Fruit fly (Drosophila melanogaster) whole organism, pupa: ENCODE measurements around the gene tgo.
A peak's percentile ranks its signal among the peaks of the same experiment; 100 is the strongest.

ENCODE experiments used
- CG10348 ChIP-seq: fragments of 200-800 bp; sonication (Bioruptor generic); IDR thresholded peaks from 2 replicates; pipeline ENCODE4 v1.3.6; 2022; ENCODE audit warnings: missing biosample characterization, missing genetic modification characterization
- CG14655 ChIP-seq: fragments of 200-800 bp; sonication (Bioruptor generic); optimal IDR thresholded peaks from 3 replicates; lab custom pipeline; 2017; ENCODE audit warnings: mild to moderate bottlenecking, missing biosample characterization, missing genetic modification reagents, missing genetic modification characterization
- CG8301 ChIP-seq: fragments of 200-800 bp; sonication (Bioruptor generic); optimal IDR thresholded peaks from 2 replicates; lab custom pipeline; 2018; ENCODE audit warnings: missing biosample characterization, mild to moderate bottlenecking, missing genetic modification characterization
- D1 ChIP-seq: fragments of 200-800 bp; sonication (Bioruptor generic); optimal IDR thresholded peaks from 2 replicates; lab custom pipeline; 2018; ENCODE audit warnings: missing biosample characterization, mild to moderate bottlenecking, missing genetic modification characterization, moderate library complexity
- Pif1A ChIP-seq: fragments of 200-800 bp; sonication (Bioruptor generic); optimal IDR thresholded peaks from 3 replicates; lab custom pipeline; 2016; ENCODE audit warnings: missing biosample characterization, missing genetic modification characterization
- Pif1B ChIP-seq: fragments of 200-800 bp; sonication (Bioruptor generic); optimal IDR thresholded peaks from 3 replicates; lab custom pipeline; 2016; ENCODE audit warnings: missing biosample characterization, missing genetic modification characterization

dm6 chr3R:9051937-9052680 lies 32.3 kb upstream of the tgo start, which contains the start of gene Kdm2:
- TF ChIP-seq CG10348 (GFP tag; lab: Robert Waterston, UW) (no peak), Pif1A (GFP tag; lab: Kevin White, UChicago) (peak; percentile 47), CG14655 (GFP tag; lab: Kevin White, UChicago) (no peak), Pif1B (GFP tag; lab: Kevin White, UChicago) (peak; percentile 32), D1 (tag; lab: Kevin White, UChicago) (peak; percentile 5), CG8301 (tag; lab: Kevin White, UChicago) (no peak)
